Fruit fly (Drosophila melanogaster) whole organism: ENCODE results near the gene Nca.

Experiments
- CG8478 ChIP-seq: fragments of >200 bp; optimal IDR thresholded peaks from 2 replicates; lab custom pipeline; 2018; ENCODE audit warnings: inconsistent platforms
- Dll ChIP-seq: fragments of >200 bp; optimal IDR thresholded peaks from 2 replicates; lab custom pipeline; 2017

DNA sequence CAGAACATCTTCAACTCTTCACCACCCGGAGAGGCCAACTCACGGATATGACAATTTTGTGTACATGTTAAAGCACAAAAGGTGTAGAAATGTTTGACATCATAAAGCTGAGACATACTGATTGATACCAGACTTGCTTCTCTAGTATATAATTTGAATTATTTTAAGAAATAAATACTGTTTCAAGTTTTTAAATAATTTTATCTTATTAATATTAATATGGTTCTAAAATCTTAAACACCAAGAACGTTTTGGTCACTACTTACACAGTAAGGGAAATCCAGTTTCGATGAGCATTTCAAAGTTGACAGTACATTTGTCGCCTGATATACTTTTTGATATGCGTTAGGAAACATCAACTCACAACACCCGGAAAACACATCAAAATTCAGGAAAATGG is 5.9 kb upstream of the Nca start, which contains the start of the genes hale and schuy:
- TF ChIP-seq CG8478 (no peak), Dll (lab: Kevin White, UChicago) (no peak)
